Worm (Caenorhabditis elegans): ENCODE measurements around the gene rps-30.
A peak's percentile ranks its signal among the peaks of the same experiment; 100 is the strongest.

The rps-30 gene

ce11 chrV:7814601-7815000, 38.2 kb downstream of the rps-30 start, which contains the start of gene ZK742.6:
Gene ZK742.6 (minus strand): TSS chrV:7814942.
- TF ChIP-seq mab-5 (tag; optimal IDR thresholded peaks at IDR 0.05) (no peak), nhr-12 (tag; optimal IDR thresholded peaks at IDR 0.05) (no peak), mls-2 (tag; optimal IDR thresholded peaks at IDR 0.05) (no peak), hlh-1 (tag; optimal IDR thresholded peaks at IDR 0.05) (no peak), elt-1 (tag; optimal IDR thresholded peaks at IDR 0.05; ENCODE audit: borderline replicate concordance, insufficient read depth) (no peak), nhr-76 (tag; optimal IDR thresholded peaks at IDR 0.05) (no peak), unc-39 (tag; optimal IDR thresholded peaks at IDR 0.05) (no peak), nhr-237 (tag; optimal IDR thresholded peaks at IDR 0.05) (no peak), drap-1 (GFP tag; optimal IDR thresholded peaks at IDR 0.05) (no peak), ham-2 (GFP tag; optimal IDR thresholded peaks at IDR 0.05) (no peak), elt-3 (tag; optimal IDR thresholded peaks at IDR 0.05) (no peak), lin-13 (tag; optimal IDR thresholded peaks at IDR 0.05) (no peak), mep-1 (tag; optimal IDR thresholded peaks at IDR 0.05) (no peak), cnd-1 (tag; optimal IDR thresholded peaks at IDR 0.05) (no peak)

ce11 chrV:7816486-7816885, 40.1 kb downstream of the rps-30 start:
- TF ChIP-seq ces-1 (GFP tag; optimal IDR thresholded peaks at IDR 0.05), result peak; percentile 97
- no peak for TF ChIP-seq mls-2 (tag; optimal IDR thresholded peaks at IDR 0.05)

DNA sequence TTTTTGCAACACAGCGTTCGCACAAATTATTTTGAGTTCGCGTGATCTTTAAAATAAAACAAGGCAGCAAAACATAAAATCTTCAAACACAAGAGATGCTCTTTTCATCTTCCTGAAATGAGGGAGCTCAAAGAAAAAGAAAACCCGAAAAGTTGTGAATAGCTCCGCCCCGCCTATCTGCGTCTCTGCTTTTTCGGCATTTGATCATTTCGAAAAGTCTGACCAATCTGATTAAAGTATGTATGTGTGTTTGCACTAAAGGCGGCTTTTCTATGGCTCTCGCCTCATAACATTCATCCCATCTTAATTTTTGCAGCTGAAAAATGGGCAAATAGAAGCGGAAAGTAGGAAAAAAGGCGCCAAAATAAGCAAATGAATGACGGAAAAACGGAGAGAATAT, 43.2 kb downstream of the rps-30 start:
- no peak for TF ChIP-seq pha-4 (tag; optimal IDR thresholded peaks at IDR 0.05)
- no peak for TF ChIP-seq lin-13 (tag; optimal IDR thresholded peaks at IDR 0.05)
- TF ChIP-seq nhr-76 (tag; optimal IDR thresholded peaks at IDR 0.05), result no peak
- no peak for TF ChIP-seq sem-2 (GFP tag; optimal IDR thresholded peaks at IDR 0.05)
- no peak for TF ChIP-seq tbx-8 (GFP tag; optimal IDR thresholded peaks at IDR 0.05)
- TF ChIP-seq mab-5 (tag; optimal IDR thresholded peaks at IDR 0.05), result no peak
- peak; percentile 68 for TF ChIP-seq ces-1 (GFP tag; optimal IDR thresholded peaks at IDR 0.05)
- no peak for TF ChIP-seq nhr-237 (tag; optimal IDR thresholded peaks at IDR 0.05)
- TF ChIP-seq zip-8 (tag; optimal IDR thresholded peaks at IDR 0.05), result no peak

DNA sequence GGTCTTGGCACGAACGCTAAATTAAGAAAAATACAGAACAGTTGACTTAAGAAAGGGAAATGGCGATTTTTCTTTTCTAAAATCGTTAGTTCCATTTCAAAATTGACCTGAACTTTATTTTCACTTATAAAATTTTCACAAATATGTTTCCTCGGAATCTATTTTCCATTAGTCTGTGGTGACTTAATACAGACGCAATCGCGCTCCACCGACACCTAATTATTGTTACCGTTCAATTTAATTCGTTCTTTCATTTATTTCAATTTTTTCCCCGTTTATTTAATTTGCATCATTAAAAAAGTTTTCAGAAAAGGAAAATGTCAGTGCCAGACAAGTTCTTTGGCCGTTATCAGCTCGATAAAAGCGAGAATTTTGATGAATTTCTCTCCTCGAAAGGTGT, 43.9 kb downstream of the rps-30 start, which contains the start of gene lbp-4:
Gene lbp-4 (plus strand): TSS at position 309 of the 400 bp plus-strand sequence.
- no peak for TF ChIP-seq unc-62 (GFP tag; optimal IDR thresholded peaks at IDR 0.05)
- no peak for TF ChIP-seq pha-4 (tag; optimal IDR thresholded peaks at IDR 0.05)
- no peak for TF ChIP-seq elt-3 (tag; optimal IDR thresholded peaks at IDR 0.05)
- no peak for TF ChIP-seq drap-1 (GFP tag; optimal IDR thresholded peaks at IDR 0.05)
- peak; percentile 43 for TF ChIP-seq nhr-237 (tag; optimal IDR thresholded peaks at IDR 0.05)
- no peak for TF ChIP-seq bed-3 (GFP tag; optimal IDR thresholded peaks at IDR 0.05)
- TF ChIP-seq mep-1 (tag; optimal IDR thresholded peaks at IDR 0.05), result peak; percentile 32
- TF ChIP-seq ces-1 (GFP tag; optimal IDR thresholded peaks at IDR 0.05), result peak; percentile 80
- peak; percentile 20 for TF ChIP-seq lsy-2 (tag; optimal IDR thresholded peaks at IDR 0.05)
- no peak for TF ChIP-seq nhr-76 (tag; optimal IDR thresholded peaks at IDR 0.05)
- no peak for TF ChIP-seq blmp-1 (tag; optimal IDR thresholded peaks at IDR 0.05)
- TF ChIP-seq hlh-1 (tag; optimal IDR thresholded peaks at IDR 0.05), result no peak
- TF ChIP-seq ceh-83 (GFP tag; optimal IDR thresholded peaks at IDR 0.05), result no peak
- TF ChIP-seq ceh-43 (GFP tag; optimal IDR thresholded peaks at IDR 0.05), result peak; percentile 61

- TF ChIP-seq nhr-76 (tag; optimal IDR thresholded peaks at IDR 0.05) (no peak), bed-3 (GFP tag; optimal IDR thresholded peaks at IDR 0.05) (no peak), unc-62 (GFP tag; optimal IDR thresholded peaks at IDR 0.05) (peak; percentile 99), lin-32 (GFP tag; optimal IDR thresholded peaks at IDR 0.05) (no peak), ces-1 (GFP tag; optimal IDR thresholded peaks at IDR 0.05) (no peak), flh-1 (GFP tag; optimal IDR thresholded peaks at IDR 0.05) (no peak), hlh-1 (tag; optimal IDR thresholded peaks at IDR 0.05) (peak; percentile 99), mab-5 (tag; optimal IDR thresholded peaks at IDR 0.05) (peak; percentile 68), tbx-8 (GFP tag; optimal IDR thresholded peaks at IDR 0.05) (no peak), sptf-1 (tag; optimal IDR thresholded peaks at IDR 0.05) (no peak), ceh-39 (tag; optimal IDR thresholded peaks at IDR 0.05) (no peak), nhr-28 (tag; optimal IDR thresholded peaks at IDR 0.05) (no peak), ceh-43 (GFP tag; optimal IDR thresholded peaks at IDR 0.05) (no peak), M03D4.4 (tag; optimal IDR thresholded peaks at IDR 0.05) (peak; percentile 45), lin-13 (tag; optimal IDR thresholded peaks at IDR 0.05) (no peak), unc-39 (tag; optimal IDR thresholded peaks at IDR 0.05) (no peak), lsy-2 (tag; optimal IDR thresholded peaks at IDR 0.05) (no peak), unc-120 (tag; optimal IDR thresholded peaks at IDR 0.05; ENCODE audit: poor library complexity, severe bottlenecking) (peak; percentile 92)
These were observed 46.3 kb downstream of the rps-30 start for ce11 chrV:7822655-7823054.

All from whole organism, mixed stage, embryonic.